Worm (Caenorhabditis elegans): ENCODE results near the gene Y50D4A.6.

DNA sequence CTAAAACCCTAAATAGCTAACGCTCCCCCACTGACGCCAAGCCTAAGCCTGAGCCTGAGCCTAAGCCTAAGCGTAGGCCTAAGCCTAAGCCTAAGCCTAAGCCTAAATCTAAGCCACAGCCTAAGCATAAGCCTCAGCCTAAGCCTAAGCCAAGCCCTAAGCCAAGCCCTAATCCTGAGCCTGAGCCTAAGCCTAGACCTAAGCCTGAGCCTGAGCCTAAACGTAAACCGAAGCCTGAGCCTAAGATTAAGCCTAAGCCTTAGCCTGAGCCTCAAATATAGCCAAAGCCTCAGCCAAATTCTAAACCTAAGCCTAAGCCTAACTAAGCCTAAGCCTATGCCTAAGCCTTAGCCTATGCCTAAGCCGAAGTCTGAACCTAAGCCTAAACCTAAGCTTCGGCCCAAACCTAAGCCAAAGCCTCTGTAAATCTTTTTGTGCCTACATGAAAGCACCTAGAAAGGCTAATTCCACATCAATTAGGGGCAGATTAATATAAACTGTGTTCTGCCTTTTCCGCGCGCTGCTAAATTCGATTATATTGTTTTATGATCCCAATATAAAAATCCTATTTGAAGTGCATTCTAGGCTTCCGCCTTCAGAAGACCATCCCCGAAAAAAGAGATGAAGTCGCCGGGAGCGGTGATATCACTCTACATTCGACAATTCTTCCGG is 33.8 kb downstream of the Y50D4A.6 start, which contains the start of gene ptr-16:
- TF ChIP-seq ama-1 (optimal IDR thresholded peaks at IDR 0.05) (no peak), ceh-31 (tag; optimal IDR thresholded peaks at IDR 0.05) (no peak), unc-86 (tag; optimal IDR thresholded peaks at IDR 0.05) (no peak), K09A11.1 (tag; optimal IDR thresholded peaks at IDR 0.05; ENCODE audit: insufficient read depth) (no peak), pha-4 (tag; optimal IDR thresholded peaks at IDR 0.05) (no peak), ceh-9 (tag; optimal IDR thresholded peaks at IDR 0.05) (no peak), T23F11.4 (GFP tag; optimal IDR thresholded peaks at IDR 0.05) (no peak)

Measured in whole organism, late embryonic.